Worm (Caenorhabditis elegans): ENCODE data around the gene C49F8.15.

ce11 chrX:13322886-13323285 lies 39.5 kb downstream of the C49F8.15 start, which contains the start of gene F46G10.2:
- TF ChIP-seq ceh-18 (tag; optimal IDR thresholded peaks at IDR 0.05) (no peak), K02D7.2 (tag; optimal IDR thresholded peaks at IDR 0.05) (no peak), ceh-48 (tag; optimal IDR thresholded peaks at IDR 0.05) (no peak), nfya-1 (tag; optimal IDR thresholded peaks at IDR 0.05) (no peak), che-1 (tag; optimal IDR thresholded peaks at IDR 0.05) (no peak), unc-42 (tag; optimal IDR thresholded peaks at IDR 0.05) (no peak), dmd-4 (tag; optimal IDR thresholded peaks at IDR 0.05; ENCODE audit: borderline replicate concordance) (no peak), sox-4 (tag; optimal IDR thresholded peaks at IDR 0.05) (no peak), unc-55 (GFP tag; optimal IDR thresholded peaks at IDR 0.05) (no peak), pqm-1 (tag; optimal IDR thresholded peaks at IDR 0.05) (no peak), elt-2 (tag; optimal IDR thresholded peaks at IDR 0.05) (no peak)
